Fruit fly (Drosophila melanogaster) whole organism, embryonic: ENCODE results near the gene CG31743.

Experiments used
- Bgb ChIP-seq: fragments of 200-800 bp; sonication (Bioruptor generic); IDR thresholded peaks from 2 replicates; pipeline ENCODE4 v1.3.6; 2022; ENCODE audit warnings: missing biosample characterization, missing genetic modification characterization; ENCODE audit not compliant: partially characterized antibody
- BtbVII ChIP-seq: fragments of 200-800 bp; sonication (Bioruptor generic); optimal IDR thresholded peaks from 3 replicates; lab custom pipeline; 2017; ENCODE audit warnings: missing biosample characterization, mild to moderate bottlenecking, missing genetic modification characterization
- CG10209 ChIP-seq: fragments of 200-800 bp; sonication (Bioruptor generic); optimal IDR thresholded peaks from 3 replicates; lab custom pipeline; 2017; ENCODE audit warnings: missing biosample characterization, mild to moderate bottlenecking, missing genetic modification characterization, missing genetic modification reagents
- CG11723 ChIP-seq: fragments of 200-800 bp; sonication (Bioruptor generic); optimal IDR thresholded peaks from 2 replicates; lab custom pipeline; 2017; ENCODE audit warnings: missing biosample characterization, mild to moderate bottlenecking, missing genetic modification characterization
- CG12219 ChIP-seq: fragments of 200-800 bp; sonication (Bioruptor generic); optimal IDR thresholded peaks from 3 replicates; lab custom pipeline; 2018; ENCODE audit warnings: missing biosample characterization, mild to moderate bottlenecking, missing genetic modification characterization
- CG15269 ChIP-seq: fragments of 200-800 bp; sonication (Bioruptor generic); optimal IDR thresholded peaks from 2 replicates; lab custom pipeline; 2018; ENCODE audit warnings: missing biosample characterization, mild to moderate bottlenecking, missing genetic modification characterization, moderate library complexity
- CG15514 ChIP-seq: fragments of 200-800 bp; sonication (Bioruptor generic); optimal IDR thresholded peaks from 3 replicates; lab custom pipeline; 2017; ENCODE audit warnings: missing biosample characterization, missing genetic modification characterization, mild to moderate bottlenecking, moderate library complexity, missing genetic modification reagents
- CG18476 ChIP-seq: fragments of 200-800 bp; sonication (Bioruptor generic); optimal IDR thresholded peaks from 2 replicates; lab custom pipeline; 2016; ENCODE audit warnings: missing biosample characterization, mild to moderate bottlenecking, missing genetic modification characterization
- CG18619 ChIP-seq: fragments of 200-800 bp; sonication (Bioruptor generic); optimal IDR thresholded peaks from 3 replicates; lab custom pipeline; 2017; ENCODE audit warnings: missing biosample characterization, mild to moderate bottlenecking, missing genetic modification characterization
- CG2120 ChIP-seq: fragments of 200-800 bp; sonication (Bioruptor generic); optimal IDR thresholded peaks from 3 replicates; lab custom pipeline; 2016; ENCODE audit warnings: missing biosample characterization, missing genetic modification characterization
- CG2712 ChIP-seq: fragments of 200-800 bp; optimal IDR thresholded peaks from 3 replicates; lab custom pipeline; 2019; ENCODE audit warnings: missing biosample characterization, mild to moderate bottlenecking, missing genetic modification characterization, moderate library complexity
- CG33213 ChIP-seq: fragments of 200-800 bp; sonication (Bioruptor generic); optimal IDR thresholded peaks from 3 replicates; lab custom pipeline; 2016; ENCODE audit warnings: missing biosample characterization, missing genetic modification characterization
- CG33557 ChIP-seq: fragments of 200-800 bp; sonication (Bioruptor generic); optimal IDR thresholded peaks from 2 replicates; lab custom pipeline; 2019; ENCODE audit warnings: missing biosample characterization, mild to moderate bottlenecking, missing genetic modification characterization, moderate library complexity
- CG3847 ChIP-seq: fragments of 200-800 bp; sonication (Bioruptor generic); IDR thresholded peaks from 2 replicates; pipeline ENCODE4 v1.3.6; 2022; ENCODE audit warnings: missing biosample characterization, missing genetic modification characterization
- CG4820 ChIP-seq: fragments of 200-800 bp; sonication (Bioruptor generic); optimal IDR thresholded peaks from 3 replicates; lab custom pipeline; 2016; ENCODE audit warnings: missing biosample characterization, missing genetic modification characterization
- CG9215 ChIP-seq: fragments of 200-800 bp; sonication (Bioruptor generic); IDR thresholded peaks from 2 replicates; pipeline ENCODE4 v1.3.6; 2022; ENCODE audit warnings: missing biosample characterization, missing genetic modification characterization
- CG9727 ChIP-seq: fragments of 200-800 bp; sonication (Bioruptor generic); optimal IDR thresholded peaks from 3 replicates; lab custom pipeline; 2017; ENCODE audit warnings: missing biosample characterization, mild to moderate bottlenecking, missing genetic modification characterization
- CoRest ChIP-seq: fragments of 200-800 bp; sonication (Bioruptor generic); optimal IDR thresholded peaks from 3 replicates; lab custom pipeline; 2018; ENCODE audit warnings: missing biosample characterization, mild to moderate bottlenecking, missing genetic modification characterization, moderate library complexity
- Deaf1 ChIP-seq: fragments of 200-800 bp; optimal IDR thresholded peaks from 3 replicates; lab custom pipeline; 2019; ENCODE audit warnings: missing biosample characterization, mild to moderate bottlenecking, missing genetic modification characterization, moderate library complexity
- Dek ChIP-seq: fragments of 200-800 bp; sonication (Bioruptor generic); optimal IDR thresholded peaks from 3 replicates; lab custom pipeline; 2019; ENCODE audit warnings: missing biosample characterization, mild to moderate bottlenecking, missing genetic modification characterization, moderate library complexity
- Fer3 ChIP-seq: fragments of 200-800 bp; sonication (Bioruptor generic); optimal IDR thresholded peaks from 2 replicates; lab custom pipeline; 2018; ENCODE audit warnings: missing biosample characterization, mild to moderate bottlenecking, missing genetic modification characterization, moderate library complexity
- H2.0 ChIP-seq: fragments of 200-800 bp; sonication (Bioruptor generic); IDR thresholded peaks from 2 replicates; pipeline ENCODE4 v1.3.6; 2022; ENCODE audit warnings: missing biosample characterization, missing genetic modification characterization
- HLHmδ ChIP-seq: fragments of 200-800 bp; sonication (Bioruptor generic); optimal IDR thresholded peaks from 2 replicates; lab custom pipeline; 2018; ENCODE audit warnings: missing biosample characterization, mild to moderate bottlenecking, missing genetic modification characterization, moderate library complexity
- HmgZ ChIP-seq: fragments of 200-800 bp; sonication (Bioruptor generic); optimal IDR thresholded peaks from 2 replicates; lab custom pipeline; 2018; ENCODE audit warnings: missing biosample characterization, mild to moderate bottlenecking, missing genetic modification characterization
- Hr39 ChIP-seq: fragments of >200 bp; optimal IDR thresholded peaks from 2 replicates; lab custom pipeline; 2017
- MESR4 ChIP-seq: fragments of 200-800 bp; sonication (Bioruptor generic); optimal IDR thresholded peaks from 2 replicates; lab custom pipeline; 2018; ENCODE audit warnings: missing biosample characterization, mild to moderate bottlenecking, missing genetic modification characterization, moderate library complexity
- Mad ChIP-seq: fragments of 200-800 bp; sonication (Bioruptor generic); optimal IDR thresholded peaks from 2 replicates; lab custom pipeline; 2016; ENCODE audit warnings: missing biosample characterization, missing genetic modification characterization
- Max ChIP-seq: fragments of 200-800 bp; sonication (Bioruptor generic); optimal IDR thresholded peaks from 2 replicates; lab custom pipeline; 2016; ENCODE audit warnings: missing biosample characterization, mild to moderate bottlenecking, missing genetic modification characterization
- Meics ChIP-seq: fragments of 200-800 bp; sonication (Bioruptor generic); optimal IDR thresholded peaks from 2 replicates; lab custom pipeline; 2017; ENCODE audit warnings: missing biosample characterization, mild to moderate bottlenecking, missing genetic modification characterization
- Pdp1 ChIP-seq, 2 experiments: fragments of 200-800 bp; sonication (Bioruptor generic); optimal IDR thresholded peaks; 3 replicates each; lab custom pipeline; 2016; ENCODE audit warnings: missing biosample characterization in 2 of 2, missing genetic modification characterization in 2 of 2, mild to moderate bottlenecking in 1 of 2, moderate library complexity in 1 of 2
- Sin3A ChIP-seq: fragments of >200 bp; optimal IDR thresholded peaks from 2 replicates; lab custom pipeline; 2018
- Six4 ChIP-seq: fragments of 200-800 bp; sonication (Bioruptor generic); optimal IDR thresholded peaks from 2 replicates; lab custom pipeline; 2016; ENCODE audit warnings: missing biosample characterization, missing genetic modification characterization
- Tbp ChIP-seq: fragments of >200 bp; optimal IDR thresholded peaks from 2 replicates; lab custom pipeline; 2018; ENCODE audit warnings: missing biosample characterization, missing genetic modification characterization
- Xrp1 ChIP-seq: fragments of 200-800 bp; sonication (Bioruptor generic); IDR thresholded peaks from 2 replicates; pipeline ENCODE4 v1.3.6; 2022; ENCODE audit warnings: missing biosample characterization, missing genetic modification characterization
- cg ChIP-seq: fragments of 200-800 bp; sonication (Bioruptor generic); optimal IDR thresholded peaks from 3 replicates; lab custom pipeline; 2019; ENCODE audit warnings: missing biosample characterization, mild to moderate bottlenecking, missing genetic modification characterization, moderate library complexity
- dpn ChIP-seq, 2 experiments: fragments of 200-800 bp; sonication (Bioruptor generic); optimal IDR thresholded peaks; 3 replicates each; lab custom pipeline; 2016; ENCODE audit warnings: missing biosample characterization in 2 of 2, missing genetic modification characterization in 2 of 2
- gcm2 ChIP-seq: fragments of 200-800 bp; sonication (Bioruptor generic); optimal IDR thresholded peaks from 2 replicates; lab custom pipeline; 2016; ENCODE audit warnings: missing biosample characterization, missing genetic modification characterization
- grau ChIP-seq: fragments of 200-800 bp; optimal IDR thresholded peaks from 3 replicates; lab custom pipeline; 2019; ENCODE audit warnings: missing biosample characterization, mild to moderate bottlenecking, missing genetic modification characterization, moderate library complexity
- hkb ChIP-seq, 2 experiments: fragments of 200-800 bp in 1 of 2; fragments of >200 bp in 1 of 2; sonication (Bioruptor generic) in 1 of 2; IDR thresholded peaks in 1 of 2; optimal IDR thresholded peaks in 1 of 2; 2 replicates each; pipeline versions ENCODE4 v1.3.6 to Lab custom; 2017 to 2022; ENCODE audit warnings: missing biosample characterization in 1 of 2, missing genetic modification characterization in 1 of 2
- kah ChIP-seq: fragments of 200-800 bp; sonication (Bioruptor generic); optimal IDR thresholded peaks from 2 replicates; lab custom pipeline; 2018; ENCODE audit warnings: missing biosample characterization, mild to moderate bottlenecking, missing genetic modification characterization
- kay ChIP-seq: fragments of 200-800 bp; sonication (Bioruptor generic); optimal IDR thresholded peaks from 2 replicates; lab custom pipeline; 2016; ENCODE audit warnings: missing biosample characterization, missing genetic modification characterization
- ken ChIP-seq: fragments of 200-800 bp; sonication (Bioruptor generic); IDR thresholded peaks from 3 replicates; pipeline ENCODE4 v1.3.6; 2022; ENCODE audit warnings: missing biosample characterization, missing genetic modification characterization
- klu ChIP-seq: fragments of 200-800 bp; sonication (Bioruptor generic); IDR thresholded peaks from 2 replicates; pipeline ENCODE4 v1.3.6; 2022; ENCODE audit warnings: missing biosample characterization, missing genetic modification characterization
- lilli ChIP-seq: fragments of 200-800 bp; sonication (Bioruptor generic); optimal IDR thresholded peaks from 3 replicates; lab custom pipeline; 2016; ENCODE audit warnings: missing biosample characterization, missing genetic modification characterization
- maf-S ChIP-seq: fragments of 200-800 bp; sonication (Bioruptor generic); optimal IDR thresholded peaks from 2 replicates; lab custom pipeline; 2016; ENCODE audit warnings: missing biosample characterization, missing genetic modification characterization
- pb ChIP-seq: fragments of 200-800 bp; sonication (Bioruptor generic); optimal IDR thresholded peaks from 3 replicates; lab custom pipeline; 2016; ENCODE audit warnings: missing biosample characterization, missing genetic modification characterization
- row ChIP-seq: fragments of 200-800 bp; sonication (Bioruptor generic); IDR thresholded peaks from 3 replicates; pipeline ENCODE4 v1.3.6; 2022; ENCODE audit warnings: missing biosample characterization, missing genetic modification characterization
- sc ChIP-seq, 3 experiments: fragments of >200 bp in 2 of 3; fragments of 200-800 bp in 1 of 3; sonication (Bioruptor generic) in 1 of 3; optimal IDR thresholded peaks; 2 replicates in 2 of 3; 3 replicates in 1 of 3; lab custom pipeline; 2017; ENCODE audit warnings: mild to moderate bottlenecking in 1 of 3, missing biosample characterization in 1 of 3, missing genetic modification characterization in 1 of 3, missing genetic modification reagents in 1 of 3
- sug ChIP-seq: fragments of 200-800 bp; optimal IDR thresholded peaks from 2 replicates; lab custom pipeline; 2019; ENCODE audit warnings: missing biosample characterization, mild to moderate bottlenecking, missing genetic modification characterization, moderate library complexity
- tio ChIP-seq: fragments of 200-800 bp; sonication (Bioruptor generic); optimal IDR thresholded peaks from 2 replicates; lab custom pipeline; 2017; ENCODE audit warnings: missing biosample characterization, missing genetic modification characterization, inconsistent platforms
- unpg ChIP-seq: fragments of 200-800 bp; sonication (Bioruptor generic); optimal IDR thresholded peaks from 3 replicates; lab custom pipeline; 2018; ENCODE audit warnings: missing biosample characterization, mild to moderate bottlenecking, missing genetic modification characterization, moderate library complexity

CG31743 gene

DNA sequence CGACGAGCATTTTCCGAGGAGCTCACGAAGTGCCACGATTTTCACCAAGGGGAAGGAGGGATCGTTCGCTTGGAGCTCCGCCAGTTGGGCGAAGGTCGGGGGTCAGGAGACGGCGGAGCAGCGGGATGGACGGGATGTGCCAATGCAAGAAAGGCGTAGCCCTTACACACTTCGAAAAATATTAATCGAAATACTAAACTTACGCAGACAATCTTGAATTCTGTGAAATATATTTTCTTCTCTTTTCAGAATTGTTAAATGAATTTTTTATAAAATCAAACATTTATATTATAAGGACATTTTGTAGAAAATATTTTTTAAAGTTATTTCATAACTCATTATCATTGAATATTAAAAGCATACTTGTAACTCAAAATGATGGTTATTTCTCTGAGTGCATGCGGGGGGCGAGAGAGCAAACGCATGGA, 10.4 kb upstream of the CG31743 start (continued):
- peak; percentile 27 for TF ChIP-seq CG10209 (GFP tag; lab: Kevin White, UChicago)
- TF ChIP-seq CG9215 = no peak
- no peak for TF ChIP-seq Hr39 (lab: Kevin White, UChicago)
- no peak; the same call in 1 of the 2 replicates for TF ChIP-seq klu (GFP tag; lab: Robert Waterston, UW)
- TF ChIP-seq Deaf1 = peak; percentile 91
- no peak for TF ChIP-seq CG4820 (GFP tag; lab: Kevin White, UChicago)
- no peak for TF ChIP-seq maf-S (GFP tag; lab: Kevin White, UChicago)
- TF ChIP-seq BtbVII (GFP tag; lab: Kevin White, UChicago) = peak; percentile 17
- TF ChIP-seq tio (GFP tag; lab: Kevin White, UChicago) = no peak
- TF ChIP-seq Meics (GFP tag; lab: Kevin White, UChicago) = peak; percentile 40
- TF ChIP-seq Sin3A = no peak
- no peak for TF ChIP-seq pb (GFP tag; lab: Kevin White, UChicago)
- TF ChIP-seq Max (GFP tag; lab: Kevin White, UChicago) = no peak
- TF ChIP-seq CG12219 (GFP tag; lab: Kevin White, UChicago) = no peak
- no peak for TF ChIP-seq sug (tag; lab: Kevin White, UChicago)
- no peak for TF ChIP-seq CG15514 (GFP tag; lab: Kevin White, UChicago)
- TF ChIP-seq H2.0 (GFP tag; lab: Robert Waterston, UW) = peak; percentile 26; the same call in 1 of the 2 replicates
- no peak for TF ChIP-seq gcm2 (GFP tag; lab: Kevin White, UChicago)
- no peak for TF ChIP-seq ken (GFP tag; lab: Robert Waterston, UW)
- peak; percentile 60 for TF ChIP-seq unpg (GFP tag; lab: Kevin White, UChicago)
- TF ChIP-seq CG11723 (GFP tag; lab: Kevin White, UChicago) = no peak
- TF ChIP-seq CG18476 (GFP tag; lab: Kevin White, UChicago) = no peak
- no peak for TF ChIP-seq kah (GFP tag; lab: Kevin White, UChicago)
- TF ChIP-seq CG2712 (tag; lab: Kevin White, UChicago) = peak; percentile 72
- peak in 1 of 2 experiments; percentile 23 for TF ChIP-seq dpn (GFP tag; optimal IDR thresholded peaks at IDR 0.05; lab: Kevin White, UChicago)
- no peak for TF ChIP-seq CG33557 (GFP tag; lab: Kevin White, UChicago)
- no peak for TF ChIP-seq CG33213
- no peak for TF ChIP-seq Six4 (GFP tag; lab: Kevin White, UChicago)
- TF ChIP-seq grau (tag; lab: Kevin White, UChicago) = peak; percentile 67
- TF ChIP-seq Xrp1 (GFP tag; lab: Robert Waterston, UW) = peak; percentile 41; the same call in 1 of the 2 replicates
- peak; percentile 19 for TF ChIP-seq Fer3 (tag; lab: Kevin White, UChicago)
- no peak for TF ChIP-seq hkb (optimal IDR thresholded peaks at IDR 0.05; lab: Kevin White, UChicago)
- TF ChIP-seq hkb (GFP tag; IDR thresholded peaks at IDR 0.05; lab: Robert Waterston, UW) = peak; percentile 53; the same call in 1 of the 2 replicates
- TF ChIP-seq Tbp (GFP tag; lab: Kevin White, UChicago) = no peak
- peak; percentile 67 for TF ChIP-seq CoRest (tag; lab: Kevin White, UChicago)
- no peak for TF ChIP-seq HmgZ (tag; lab: Kevin White, UChicago)
- TF ChIP-seq row = peak; percentile 64
- TF ChIP-seq lilli = no peak
- TF ChIP-seq sc (optimal IDR thresholded peaks at IDR 0.05; lab: Kevin White, UChicago) = no peak
- peak; percentile 20 for TF ChIP-seq sc (GFP tag; optimal IDR thresholded peaks at IDR 0.05; lab: Kevin White, UChicago)
- TF ChIP-seq, all 482 proteins: peak for 118

DNA sequence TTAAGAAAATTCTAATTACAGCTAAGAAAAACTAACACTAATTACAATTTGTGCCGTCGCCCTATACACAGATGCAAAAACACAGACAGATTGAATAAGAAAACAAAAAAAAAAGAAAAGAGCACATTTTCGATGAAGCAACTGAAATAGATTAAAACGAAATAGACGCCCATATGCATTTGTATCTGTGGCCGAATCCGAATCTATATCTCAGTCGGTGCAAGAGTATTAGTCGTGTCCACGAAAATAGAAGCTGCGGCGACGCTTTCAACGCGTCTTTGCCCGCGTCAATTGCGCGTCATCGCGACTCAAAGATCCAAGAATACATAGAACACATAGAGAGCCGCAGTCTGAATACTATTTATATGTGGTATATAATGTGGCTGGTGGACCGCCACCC, 4.4 kb upstream of the CG31743 start:
- TF ChIP-seq kay (no peak), Meics (GFP tag; lab: Kevin White, UChicago) (no peak), CG15269 (tag; lab: Kevin White, UChicago) (no peak), cg (GFP tag; lab: Kevin White, UChicago) (peak; percentile 47), Dek (tag; lab: Kevin White, UChicago) (no peak), CG2120 (GFP tag; lab: Kevin White, UChicago) (no peak), HLHmδ (GFP tag; lab: Kevin White, UChicago) (no peak), CG3847 (GFP tag; lab: Robert Waterston, UW) (no peak), Mad (GFP tag; lab: Kevin White, UChicago) (no peak), CG18619 (GFP tag; lab: Kevin White, UChicago) (no peak), Bgb (no peak), Pdp1 (GFP tag; optimal IDR thresholded peaks at IDR 0.05; lab: Kevin White, UChicago) (peak in 1 of 2 experiments; percentile 41), MESR4 (GFP tag; lab: Kevin White, UChicago) (no peak), CG9727 (GFP tag; lab: Kevin White, UChicago) (no peak)
